Worm (Caenorhabditis elegans): ENCODE measurements around the gene npr-9.

Gene npr-9

ce11 chrX:11299642-11300307 is 29.7 kb upstream of the npr-9 start, which contains the start of the genes snrp-40.1 and F08G12.3 (continued):
- TF ChIP-seq daf-16 (GFP tag; optimal IDR thresholded peaks at IDR 0.05) (peak in 1 of 2 experiments; percentile 59), daf-16 (tag; optimal IDR thresholded peaks at IDR 0.05) (peak; percentile 83), hlh-11 (tag; optimal IDR thresholded peaks at IDR 0.05) (peak; percentile 92), attf-4 (tag; optimal IDR thresholded peaks at IDR 0.05) (no peak), nhr-28 (tag; optimal IDR thresholded peaks at IDR 0.05) (peak; percentile 97), F37D6.2 (tag; optimal IDR thresholded peaks at IDR 0.05) (peak; percentile 57), hlh-30 (tag; optimal IDR thresholded peaks at IDR 0.05; ENCODE audit: insufficient read depth) (peak; percentile 90), ceh-20 (GFP tag; IDR thresholded peaks at IDR 0.05) (0 out of 2 replicates have a peak, but pooled peaks have one; percentile 33), F26F4.8 (GFP tag; conservative IDR thresholded peaks at IDR 0.05) (no peak), tra-1 (GFP tag; IDR thresholded peaks at IDR 0.05) (peak; percentile 50; the same call in 1 of the 2 replicates), sdz-12 (GFP tag; optimal IDR thresholded peaks at IDR 0.05) (no peak), php-3 (GFP tag; IDR thresholded peaks at IDR 0.05) (no peak), snpc-1.2 (GFP tag; IDR thresholded peaks at IDR 0.05) (no peak; the same call in 1 of the 2 replicates), madf-9 (GFP tag; conservative IDR thresholded peaks at IDR 0.05) (peak; percentile 27), dpl-1 (GFP tag; optimal IDR thresholded peaks at IDR 0.05) (peak; percentile 62), F10B5.3 (tag; optimal IDR thresholded peaks at IDR 0.05) (no peak), mdl-1 (tag; optimal IDR thresholded peaks at IDR 0.05) (peak; percentile 59 to 88), mxl-3 (GFP tag; optimal IDR thresholded peaks at IDR 0.05) (peak; percentile 93), spr-1 (tag; optimal IDR thresholded peaks at IDR 0.05) (peak; percentile 35), lin-39 (tag; optimal IDR thresholded peaks at IDR 0.05) (no peak), pqm-1 (tag; optimal IDR thresholded peaks at IDR 0.05) (peak; percentile 70), egl-43 (GFP tag; IDR thresholded peaks at IDR 0.05) (peak; percentile 73), unc-62 (GFP tag; optimal IDR thresholded peaks at IDR 0.05 in 1 of 2) (peak in 1 of 2 experiments; percentile 81), unc-62 (tag; optimal IDR thresholded peaks at IDR 0.05) (no peak), Y48G9A.11 (GFP tag; IDR thresholded peaks at IDR 0.05) (no peak), fkh-10 (GFP tag; optimal IDR thresholded peaks at IDR 0.05) (peak; percentile 90), ztf-7 (tag; optimal IDR thresholded peaks at IDR 0.05) (no peak), mxl-2 (GFP tag; conservative IDR thresholded peaks at IDR 0.05) (no peak), lin-29 (GFP tag; IDR thresholded peaks at IDR 0.05) (no peak), aly-2 (tag; optimal IDR thresholded peaks at IDR 0.05) (no peak)

ce11 chrX:11305773-11306172 is 23.8 kb upstream of the npr-9 start, which contains the start of gene F08G12.1:
F08G12.1 (minus strand) TSS chrX:11305873.
- no peak for TF ChIP-seq hlh-11 (tag; optimal IDR thresholded peaks at IDR 0.05)
- TF ChIP-seq T26A8.4 (GFP tag; IDR thresholded peaks at IDR 0.05), result no peak
- no peak for TF ChIP-seq F49E8.2 (tag; optimal IDR thresholded peaks at IDR 0.05; ENCODE audit: borderline replicate concordance)
- TF ChIP-seq spr-3 (GFP tag; optimal IDR thresholded peaks at IDR 0.05), result no peak
- TF ChIP-seq lin-15B (tag; optimal IDR thresholded peaks at IDR 0.05), result no peak
- no peak for TF ChIP-seq snpc-4 (tag; optimal IDR thresholded peaks at IDR 0.05)
- no peak for TF ChIP-seq hlh-30 (tag; optimal IDR thresholded peaks at IDR 0.05; ENCODE audit: insufficient read depth)
- TF ChIP-seq nhr-10 (tag; optimal IDR thresholded peaks at IDR 0.05), result no peak
- no peak for TF ChIP-seq fos-1 (tag; optimal IDR thresholded peaks at IDR 0.05)
- TF ChIP-seq set-16 (GFP tag; IDR thresholded peaks at IDR 0.05), result no peak
- no peak for TF ChIP-seq hif-1 (tag; optimal IDR thresholded peaks at IDR 0.05)
- no peak for TF ChIP-seq pha-4 (GFP tag; IDR thresholded peaks at IDR 0.05)
- no peak for TF ChIP-seq pha-4 (tag; optimal IDR thresholded peaks at IDR 0.05)
- TF ChIP-seq nhr-6 (tag; optimal IDR thresholded peaks at IDR 0.05), result no peak
- no peak for TF ChIP-seq duxl-1 (tag; optimal IDR thresholded peaks at IDR 0.05; ENCODE audit: poor library complexity)
- TF ChIP-seq ceh-62 (tag; optimal IDR thresholded peaks at IDR 0.05), result no peak
- TF ChIP-seq ztf-7 (tag; optimal IDR thresholded peaks at IDR 0.05), result no peak
- TF ChIP-seq F26F4.8 (GFP tag; conservative IDR thresholded peaks at IDR 0.05), result no peak
- no peak for TF ChIP-seq rbr-2 (tag; optimal IDR thresholded peaks at IDR 0.05)
- no peak for TF ChIP-seq Y48G9A.11 (GFP tag; IDR thresholded peaks at IDR 0.05)
